Worm (Caenorhabditis elegans): ENCODE results near the gene ZK757.2.

- TF ChIP-seq aly-2 (tag; optimal IDR thresholded peaks at IDR 0.05) (no peak), nhr-11 (tag; optimal IDR thresholded peaks at IDR 0.05) (no peak), nhr-237 (tag; optimal IDR thresholded peaks at IDR 0.05) (no peak), sem-4 (tag; optimal IDR thresholded peaks at IDR 0.05) (no peak), nhr-77 (tag; optimal IDR thresholded peaks at IDR 0.05) (no peak), lin-39 (tag; optimal IDR thresholded peaks at IDR 0.05) (no peak), ztf-11 (tag; optimal IDR thresholded peaks at IDR 0.05) (no peak), ceh-16 (tag; optimal IDR thresholded peaks at IDR 0.05) (no peak), fos-1 (tag; optimal IDR thresholded peaks at IDR 0.05) (no peak)
These were observed 7.6 kb upstream of the ZK757.2 start for ce11 chrIII:9886323-9886722.
